Worm (Caenorhabditis elegans) whole organism, late embryonic: Measurements from ENCODE around the gene piit-1.

Experiments
- C08G9.2 ChIP-seq: sonication (generic microtip); optimal IDR thresholded peaks from 2 replicates; lab custom pipeline; 2016; ENCODE audit warnings: mild to moderate bottlenecking, missing genetic modification characterization, moderate library complexity, missing compliant biosample characterization
- F13H6.1 ChIP-seq: sonication (generic microtip); optimal IDR thresholded peaks from 2 replicates; lab custom pipeline; 2016; ENCODE audit warnings: missing genetic modification characterization, missing compliant biosample characterization
- T23F11.4 ChIP-seq: fragments of 200-800 bp; sonication (Bioruptor generic); optimal IDR thresholded peaks from 2 replicates; lab custom pipeline; 2018; ENCODE audit warnings: mild to moderate bottlenecking, missing genetic modification characterization, missing compliant biosample characterization
- Y22D7AL.16 ChIP-seq: sonication (generic microtip); optimal IDR thresholded peaks from 2 replicates; lab custom pipeline; 2016; ENCODE audit warnings: missing genetic modification characterization, missing compliant biosample characterization
- ama-1 ChIP-seq: fragments of 150-350 bp; optimal IDR thresholded peaks from 2 replicates; lab custom pipeline; 2014
- ceh-14 ChIP-seq: sonication (generic microtip); optimal IDR thresholded peaks from 2 replicates; lab custom pipeline; 2016; ENCODE audit warnings: missing genotype, missing genetic modification characterization, missing compliant biosample characterization
- ceh-18 ChIP-seq: sonication (generic microtip); optimal IDR thresholded peaks from 2 replicates; lab custom pipeline; 2016; ENCODE audit warnings: missing genetic modification characterization, missing compliant biosample characterization
- ceh-2 ChIP-seq: sonication (generic microtip); optimal IDR thresholded peaks from 2 replicates; lab custom pipeline; 2016; ENCODE audit warnings: missing genotype, missing genetic modification characterization, missing compliant biosample characterization
- ceh-22 ChIP-seq: sonication (generic microtip); optimal IDR thresholded peaks from 2 replicates; lab custom pipeline; 2017; ENCODE audit warnings: missing biosample characterization, missing genetic modification characterization
- ceh-30 ChIP-seq: fragments of 150-350 bp; optimal IDR thresholded peaks from 2 replicates; lab custom pipeline; 2014; ENCODE audit warnings: missing biosample characterization, missing genetic modification characterization
- ceh-31 ChIP-seq: sonication (generic microtip); optimal IDR thresholded peaks from 2 replicates; lab custom pipeline; 2016; ENCODE audit warnings: missing genetic modification characterization, missing compliant biosample characterization
- ceh-34 ChIP-seq: sonication (generic microtip); optimal IDR thresholded peaks from 2 replicates; lab custom pipeline; 2016; ENCODE audit warnings: mild to moderate bottlenecking, missing genetic modification characterization, missing compliant biosample characterization
- ceh-48 ChIP-seq: sonication (generic microtip); optimal IDR thresholded peaks from 2 replicates; lab custom pipeline; 2016; ENCODE audit warnings: missing genetic modification characterization, inconsistent platforms, missing compliant biosample characterization
- ceh-9 ChIP-seq: sonication (generic microtip); optimal IDR thresholded peaks from 2 replicates; lab custom pipeline; 2016; ENCODE audit warnings: mild to moderate bottlenecking, missing genetic modification characterization, inconsistent platforms, missing compliant biosample characterization
- che-1 ChIP-seq: sonication (generic microtip); optimal IDR thresholded peaks from 2 replicates; lab custom pipeline; 2016; ENCODE audit warnings: mild to moderate bottlenecking, missing genetic modification characterization, missing compliant biosample characterization
- elt-2 ChIP-seq: sonication (generic microtip); optimal IDR thresholded peaks from 2 replicates; lab custom pipeline; 2016; ENCODE audit warnings: missing genetic modification reagents, missing genetic modification characterization, missing compliant biosample characterization
- ets-4 ChIP-seq: sonication (generic microtip); optimal IDR thresholded peaks from 2 replicates; lab custom pipeline; 2016; ENCODE audit warnings: missing genetic modification characterization, missing compliant biosample characterization
- eyg-1 ChIP-seq: sonication (generic microtip); optimal IDR thresholded peaks from 2 replicates; lab custom pipeline; 2016; ENCODE audit warnings: missing genotype, missing genetic modification characterization, missing compliant biosample characterization
- fax-1 ChIP-seq: sonication (generic microtip); optimal IDR thresholded peaks from 2 replicates; lab custom pipeline; 2016; ENCODE audit warnings: missing genotype, missing genetic modification characterization, missing compliant biosample characterization
- fkh-10 ChIP-seq: fragments of 150-350 bp; optimal IDR thresholded peaks from 2 replicates; lab custom pipeline; 2014; ENCODE audit warnings: missing biosample characterization, missing genetic modification reagents, missing genetic modification characterization
- fkh-6 ChIP-seq: sonication (generic microtip); optimal IDR thresholded peaks from 2 replicates; lab custom pipeline; 2016; ENCODE audit warnings: missing genetic modification characterization, missing compliant biosample characterization
- gmeb-2 ChIP-seq: sonication (generic microtip); optimal IDR thresholded peaks from 2 replicates; lab custom pipeline; 2016; ENCODE audit warnings: missing genetic modification characterization, inconsistent platforms, missing compliant biosample characterization
- hlh-30 ChIP-seq: sonication (generic microtip); optimal IDR thresholded peaks from 2 replicates; lab custom pipeline; 2017; ENCODE audit warnings: antibody characterized with exemption, missing genetic modification characterization, missing compliant biosample characterization; ENCODE audit not compliant: insufficient read depth
- hlh-6 ChIP-seq: sonication (generic microtip); optimal IDR thresholded peaks from 2 replicates; lab custom pipeline; 2016; ENCODE audit warnings: missing genotype, missing genetic modification characterization, missing compliant biosample characterization
- hlh-8 ChIP-seq: sonication (generic microtip); optimal IDR thresholded peaks from 2 replicates; lab custom pipeline; 2016; ENCODE audit warnings: missing genotype, missing genetic modification characterization, missing compliant biosample characterization
- lim-6 ChIP-seq: sonication (generic microtip); optimal IDR thresholded peaks from 2 replicates; lab custom pipeline; 2016; ENCODE audit warnings: missing genetic modification characterization, missing compliant biosample characterization
- lin-11 ChIP-seq: fragments of 200-800 bp; sonication (Bioruptor generic); optimal IDR thresholded peaks from 2 replicates; lab custom pipeline; 2018; ENCODE audit warnings: mild to moderate bottlenecking, missing genetic modification characterization, missing compliant biosample characterization
- madf-2 ChIP-seq: sonication (generic microtip); optimal IDR thresholded peaks from 2 replicates; lab custom pipeline; 2017; ENCODE audit warnings: missing genetic modification characterization, missing compliant biosample characterization
- mec-3 ChIP-seq: sonication (generic microtip); optimal IDR thresholded peaks from 2 replicates; lab custom pipeline; 2016; ENCODE audit warnings: borderline replicate concordance, missing genetic modification characterization, missing compliant biosample characterization
- nfya-1 ChIP-seq: sonication (generic microtip); optimal IDR thresholded peaks from 2 replicates; lab custom pipeline; 2017; ENCODE audit warnings: missing genetic modification characterization, mild to moderate bottlenecking, missing compliant biosample characterization, antibody characterized with exemption, moderate library complexity
- pat-9 ChIP-seq: fragments of 200-800 bp; sonication (Bioruptor generic); optimal IDR thresholded peaks from 2 replicates; lab custom pipeline; 2018; ENCODE audit warnings: mild to moderate bottlenecking, missing genetic modification characterization, moderate library complexity, missing compliant biosample characterization
- pha-4 ChIP-seq: fragments of 150-350 bp; optimal IDR thresholded peaks from 2 replicates; lab custom pipeline; 2018; ENCODE audit warnings: missing biosample characterization, missing genetic modification reagents, missing genetic modification characterization
- pqm-1 ChIP-seq: sonication (generic microtip); optimal IDR thresholded peaks from 2 replicates; lab custom pipeline; 2016; ENCODE audit warnings: missing genetic modification characterization, missing compliant biosample characterization
- pros-1 ChIP-seq: fragments of 150-350 bp; optimal IDR thresholded peaks from 2 replicates; lab custom pipeline; 2014; ENCODE audit warnings: missing biosample characterization, missing genetic modification reagents, missing genetic modification characterization
- ref-2 ChIP-seq: sonication (generic microtip); optimal IDR thresholded peaks from 2 replicates; lab custom pipeline; 2016; ENCODE audit warnings: missing genetic modification characterization, missing compliant biosample characterization
- rnt-1 ChIP-seq: sonication (generic microtip); optimal IDR thresholded peaks from 2 replicates; lab custom pipeline; 2016; ENCODE audit warnings: missing genetic modification characterization, missing compliant biosample characterization
- sdc-2 ChIP-seq: sonication (generic microtip); optimal IDR thresholded peaks from 2 replicates; lab custom pipeline; 2016; ENCODE audit warnings: missing genotype, missing genetic modification characterization, missing compliant biosample characterization
- sox-4 ChIP-seq: sonication (generic microtip); optimal IDR thresholded peaks from 2 replicates; lab custom pipeline; 2017; ENCODE audit warnings: mild to moderate bottlenecking, missing genetic modification characterization, inconsistent platforms, missing compliant biosample characterization
- syd-9 ChIP-seq: sonication (generic microtip); optimal IDR thresholded peaks from 2 replicates; lab custom pipeline; 2016; ENCODE audit warnings: mild to moderate bottlenecking, missing genetic modification characterization, moderate library complexity, missing compliant biosample characterization
- tbx-2 ChIP-seq: sonication (generic microtip); optimal IDR thresholded peaks from 2 replicates; lab custom pipeline; 2016; ENCODE audit warnings: missing genetic modification characterization, missing compliant biosample characterization
- tbx-7 ChIP-seq: sonication (generic microtip); optimal IDR thresholded peaks from 2 replicates; lab custom pipeline; 2016; ENCODE audit warnings: missing genotype, missing genetic modification characterization, missing compliant biosample characterization
- ttx-3 ChIP-seq: sonication (generic microtip); optimal IDR thresholded peaks from 2 replicates; lab custom pipeline; 2016; ENCODE audit warnings: missing genetic modification reagents, missing genetic modification characterization, missing compliant biosample characterization
- unc-42 ChIP-seq: sonication (generic microtip); optimal IDR thresholded peaks from 2 replicates; lab custom pipeline; 2016; ENCODE audit warnings: missing genotype, missing genetic modification characterization, missing compliant biosample characterization
- zip-5 ChIP-seq: sonication (generic microtip); optimal IDR thresholded peaks from 2 replicates; lab custom pipeline; 2016; ENCODE audit warnings: missing genetic modification characterization, missing compliant biosample characterization
- ztf-16 ChIP-seq: sonication (generic microtip); optimal IDR thresholded peaks from 2 replicates; lab custom pipeline; 2017; ENCODE audit warnings: missing genetic modification characterization, missing compliant biosample characterization

piit-1 gene

DNA sequence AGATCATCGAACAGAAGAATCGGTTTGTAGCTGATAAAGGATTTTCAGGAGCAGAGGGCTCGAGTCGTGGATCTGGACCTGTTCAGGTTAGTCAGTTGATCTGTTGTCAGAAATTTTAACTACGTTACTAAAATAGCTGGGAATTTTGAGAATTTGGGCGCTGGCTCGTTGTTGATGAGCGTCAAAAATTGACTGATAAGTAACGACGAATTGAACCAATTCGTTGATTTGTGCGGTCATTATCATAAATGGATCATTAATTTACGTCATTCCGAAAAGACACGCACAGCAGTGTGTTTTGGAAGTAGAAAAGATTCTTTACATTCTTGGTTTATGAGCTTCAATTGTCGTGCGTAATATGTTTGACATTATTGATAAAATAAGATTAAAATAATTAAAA lies 37.9 kb upstream of the piit-1 start:
- TF ChIP-seq ceh-9 (tag; lab: Kevin White, UChicago) (no peak), elt-2 (tag; lab: Kevin White, UChicago) (peak; percentile 46)
- TF ChIP-seq, all 69 proteins: peak for 1

DNA sequence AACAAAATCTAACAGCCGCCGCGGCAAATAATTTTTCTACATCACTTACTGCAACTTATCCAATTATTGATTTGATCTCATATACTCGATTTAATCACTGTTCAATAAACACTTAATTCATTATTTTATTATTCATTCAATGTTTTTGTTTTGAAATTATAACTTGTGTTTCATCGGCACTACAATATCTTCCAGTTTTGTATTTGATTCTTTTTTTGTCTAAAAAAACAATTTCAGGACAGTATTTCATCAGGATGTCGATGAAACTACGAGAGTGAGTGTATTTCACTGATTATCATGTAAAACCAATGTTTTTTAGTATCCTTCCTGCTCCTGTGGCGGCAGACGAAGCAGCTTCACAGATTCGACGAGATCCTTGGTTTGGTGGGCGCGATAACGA lies 35.3 kb upstream of the piit-1 start, which contains the start of gene skp-1:
skp-1 (plus strand) TSS at position 238 of the 400 bp plus-strand sequence.
- no peak for TF ChIP-seq che-1 (tag; lab: Kevin White, UChicago)
- no peak for TF ChIP-seq pqm-1 (tag; lab: Kevin White, UChicago)
- TF ChIP-seq ceh-2 (tag; lab: Kevin White, UChicago), result no peak
- no peak for TF ChIP-seq hlh-30 (tag; lab: Kevin White, UChicago)
- TF ChIP-seq ceh-22, result no peak

DNA sequence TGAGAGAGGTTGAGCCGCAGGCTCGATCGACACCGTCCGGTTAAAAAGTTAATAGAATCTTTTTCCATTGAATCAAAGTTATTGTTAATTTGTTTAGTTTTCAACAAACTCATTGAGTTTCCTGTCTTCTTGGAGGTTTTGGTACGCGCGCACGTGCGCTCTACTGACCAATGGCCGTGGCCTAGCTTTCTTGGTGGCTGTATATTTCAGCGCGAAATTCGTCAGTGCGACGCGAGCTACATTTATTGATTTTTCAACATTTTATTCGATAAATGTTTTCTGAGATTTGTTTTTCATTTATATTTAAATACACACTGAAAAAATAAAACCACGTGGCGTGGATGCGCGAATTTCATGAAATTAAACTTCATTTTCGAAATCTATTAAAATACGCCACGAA lies 34.2 kb upstream of the piit-1 start, which contains the start of gene bir-1:
bir-1 (plus strand) TSS at position 312 of the 400 bp plus-strand sequence.
- peak; percentile 48 for TF ChIP-seq zip-5
- TF ChIP-seq ets-4 (tag; lab: Kevin White, UChicago), result peak; percentile 86
- no peak for TF ChIP-seq pros-1 (tag; lab: Kevin White, UChicago)
- no peak for TF ChIP-seq lin-11
- no peak for TF ChIP-seq sdc-2
- peak; percentile 26 for TF ChIP-seq ceh-14 (tag; lab: Kevin White, UChicago)
- no peak for TF ChIP-seq syd-9
- TF ChIP-seq nfya-1 (tag; lab: Kevin White, UChicago), result peak; percentile 79
- no peak for TF ChIP-seq ttx-3 (tag; lab: Kevin White, UChicago)
- peak; percentile 50 for TF ChIP-seq hlh-30 (tag; lab: Kevin White, UChicago)
- peak; percentile 39 for TF ChIP-seq ref-2
- no peak for TF ChIP-seq ztf-16 (tag; lab: Kevin White, UChicago)
- no peak for TF ChIP-seq eyg-1 (tag; lab: Kevin White, UChicago)
- peak; percentile 95 for TF ChIP-seq ceh-48
- peak; percentile 35 for TF ChIP-seq fax-1 (tag; lab: Kevin White, UChicago)
- TF ChIP-seq tbx-7 (tag; lab: Kevin White, UChicago), result peak; percentile 73
- TF ChIP-seq ceh-30 (tag; lab: Kevin White, UChicago), result no peak
- no peak for TF ChIP-seq pat-9 (tag; lab: Kevin White, UChicago)
- TF ChIP-seq pqm-1 (tag; lab: Kevin White, UChicago), result peak; percentile 34
- TF ChIP-seq mec-3 (tag; lab: Kevin White, UChicago), result no peak
- no peak for TF ChIP-seq madf-2 (tag; lab: Kevin White, UChicago)
- peak; percentile 59 for TF ChIP-seq rnt-1
- peak; percentile 54 for TF ChIP-seq unc-42
- TF ChIP-seq lim-6 (tag; lab: Kevin White, UChicago), result peak; percentile 38
- TF ChIP-seq tbx-2 (tag; lab: Kevin White, UChicago), result peak; percentile 91
- no peak for TF ChIP-seq T23F11.4 (GFP tag; lab: Kevin White, UChicago)
- no peak for TF ChIP-seq sox-4 (tag; lab: Kevin White, UChicago)
- peak; percentile 89 for TF ChIP-seq C08G9.2
- no peak for TF ChIP-seq pha-4 (tag; lab: Kevin White, UChicago)
- peak; percentile 33 for TF ChIP-seq ceh-18 (tag; lab: Kevin White, UChicago)
- TF ChIP-seq gmeb-2, result no peak
- peak; percentile 94 for TF ChIP-seq ceh-31 (tag; lab: Kevin White, UChicago)
- peak; percentile 93 for TF ChIP-seq ceh-2 (tag; lab: Kevin White, UChicago)
- no peak for TF ChIP-seq fkh-10
- no peak for TF ChIP-seq hlh-6
- no peak for TF ChIP-seq ama-1 (lab: Kevin White, UChicago)
- TF ChIP-seq hlh-8 (tag; lab: Kevin White, UChicago), result peak; percentile 70
- peak; percentile 55 for TF ChIP-seq fkh-6 (tag; lab: Kevin White, UChicago)
- peak; percentile 44 for TF ChIP-seq elt-2 (tag; lab: Kevin White, UChicago)
- TF ChIP-seq F13H6.1 (tag; lab: Kevin White, UChicago), result no peak
- peak; percentile 13 for TF ChIP-seq ceh-34 (tag; lab: Kevin White, UChicago)
- no peak for TF ChIP-seq Y22D7AL.16 (tag; lab: Kevin White, UChicago)
